Worm (Caenorhabditis elegans) whole organism, early embryonic: ENCODE results near the gene sgk-1.

ENCODE experiments used
- F13C5.2 ChIP-seq: sonication (generic microtip); optimal IDR thresholded peaks from 2 replicates; lab custom pipeline; 2017; ENCODE audit warnings: mild to moderate bottlenecking, missing genetic modification characterization, inconsistent platforms, missing compliant biosample characterization
- ama-1 ChIP-seq: fragments of 150-350 bp; optimal IDR thresholded peaks from 2 replicates; lab custom pipeline; 2014
- ceh-13 ChIP-seq: fragments of 200-800 bp; sonication (Bioruptor generic); optimal IDR thresholded peaks from 2 replicates; lab custom pipeline; 2018; ENCODE audit warnings: mild to moderate bottlenecking, missing genetic modification characterization, missing compliant biosample characterization
- ceh-36 ChIP-seq: sonication (generic microtip); optimal IDR thresholded peaks from 2 replicates; lab custom pipeline; 2016; ENCODE audit warnings: missing genetic modification characterization, inconsistent platforms, missing compliant biosample characterization
- ets-7 ChIP-seq: sonication (generic microtip); optimal IDR thresholded peaks from 2 replicates; lab custom pipeline; 2016; ENCODE audit warnings: missing genotype, missing genetic modification characterization, missing compliant biosample characterization
- flt-1 ChIP-seq: fragments of 200-800 bp; sonication (Bioruptor generic); IDR thresholded peaks from 2 replicates; pipeline ENCODE4 v1.3.6; 2022; ENCODE audit warnings: missing genetic modification characterization, missing compliant biosample characterization
- hmg-4 ChIP-seq: fragments of 200-800 bp; sonication (Bioruptor generic); optimal IDR thresholded peaks from 2 replicates; lab custom pipeline; 2018; ENCODE audit warnings: mild to moderate bottlenecking, missing genetic modification characterization, missing compliant biosample characterization
- hnd-1 ChIP-seq: sonication (generic microtip); optimal IDR thresholded peaks from 2 replicates; lab custom pipeline; 2016; ENCODE audit warnings: missing genetic modification characterization, missing compliant biosample characterization
- pes-1 ChIP-seq: fragments of 200-800 bp; sonication (Bioruptor generic); IDR thresholded peaks from 2 replicates; pipeline ENCODE4 v1.3.6; 2022; ENCODE audit warnings: missing genetic modification reagents, missing genetic modification characterization, missing compliant biosample characterization
- scrt-1 ChIP-seq: fragments of 200-800 bp; sonication (Bioruptor generic); IDR thresholded peaks from 2 replicates; pipeline ENCODE4 v1.3.6; 2022; ENCODE audit warnings: missing genetic modification characterization, missing compliant biosample characterization
- sea-1 ChIP-seq: fragments of 200-800 bp; sonication (Bioruptor generic); conservative IDR thresholded peaks from 2 replicates; pipeline ENCODE4 v1.3.6; 2022; ENCODE audit warnings: missing genetic modification characterization, missing compliant biosample characterization
- tbx-11 ChIP-seq: fragments of 200-800 bp; sonication (Bioruptor generic); IDR thresholded peaks from 2 replicates; pipeline ENCODE4 v1.3.6; 2022; ENCODE audit warnings: missing genetic modification characterization, missing compliant biosample characterization
- tbx-37 ChIP-seq: fragments of 200-800 bp; sonication (Bioruptor generic); conservative IDR thresholded peaks from 2 replicates; pipeline ENCODE4 v1.3.6; 2022; ENCODE audit warnings: missing genetic modification reagents, missing genetic modification characterization, missing compliant biosample characterization

DNA sequence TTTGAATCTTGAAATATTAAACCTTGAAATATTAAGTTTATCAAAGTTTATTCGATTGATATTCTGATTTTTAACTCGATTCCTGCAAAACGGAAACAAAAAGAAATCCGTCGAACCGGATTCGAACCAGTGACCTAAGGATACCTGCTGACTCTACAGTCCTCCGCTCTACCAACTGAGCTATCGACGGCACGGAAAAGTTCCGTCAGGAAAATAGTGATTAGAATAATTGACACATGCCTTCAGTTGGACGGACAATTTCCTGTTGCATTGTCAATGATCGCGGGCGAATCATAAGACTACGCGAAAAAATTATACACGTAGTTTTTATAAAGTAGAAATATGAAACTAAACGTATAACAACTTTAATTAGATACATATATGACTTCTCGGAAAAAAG lies 52.8 kb downstream of the sgk-1 start:
- TF ChIP-seq ceh-13 (GFP tag; lab: Kevin White, UChicago): no peak
- no peak for TF ChIP-seq ets-7
- no peak for TF ChIP-seq sea-1 (GFP tag; lab: Robert Waterston, UW)
- TF ChIP-seq flt-1 (GFP tag; lab: Robert Waterston, UW): no peak
- TF ChIP-seq ama-1 (lab: Kevin White, UChicago): no peak
- TF ChIP-seq ceh-36 (tag; lab: Kevin White, UChicago): no peak
- no peak for TF ChIP-seq tbx-37
- no peak for TF ChIP-seq F13C5.2
- no peak for TF ChIP-seq scrt-1 (GFP tag; lab: Robert Waterston, UW)
- TF ChIP-seq hmg-4 (GFP tag; lab: Kevin White, UChicago): no peak
- TF ChIP-seq tbx-11 (GFP tag; lab: Robert Waterston, UW): no peak
- TF ChIP-seq pes-1 (GFP tag; lab: Robert Waterston, UW): no peak
- TF ChIP-seq hnd-1 (tag; lab: Kevin White, UChicago): no peak
